Fruit fly (Drosophila melanogaster): ENCODE data around the gene CG46281.

Gene CG46281

dm6 chr3R:13051298-13051723 is 21.2 kb upstream of the CG46281 start, which contains the start of gene CG7966 (continued):
- TF ChIP-seq CG7372 (GFP tag; IDR thresholded peaks at IDR 0.05) (no peak), ash1 (GFP tag; optimal IDR thresholded peaks at IDR 0.05) (no peak), HLHmδ (GFP tag; optimal IDR thresholded peaks at IDR 0.05) (no peak), odd (GFP tag; optimal IDR thresholded peaks at IDR 0.05) (peak; percentile 2), NC2α (GFP tag; optimal IDR thresholded peaks at IDR 0.05) (peak; percentile 10), CG8359 (GFP tag; optimal IDR thresholded peaks at IDR 0.05; ENCODE audit: borderline replicate concordance) (no peak), GATAe (GFP tag; conservative IDR thresholded peaks at IDR 0.05) (peak; percentile 16; the same call in 1 of the 2 replicates), CG11398 (GFP tag; optimal IDR thresholded peaks at IDR 0.05) (no peak), CG9797 (GFP tag; optimal IDR thresholded peaks at IDR 0.05) (no peak), Dek (tag; optimal IDR thresholded peaks at IDR 0.05) (peak; percentile 46), ind (GFP tag; optimal IDR thresholded peaks at IDR 0.05) (no peak), lbe (GFP tag; optimal IDR thresholded peaks at IDR 0.05) (peak; percentile 52), CG9609 (GFP tag; optimal IDR thresholded peaks at IDR 0.05) (no peak), Vsx1 (GFP tag; optimal IDR thresholded peaks at IDR 0.05) (peak; percentile 48), bowl (GFP tag; IDR thresholded peaks at IDR 0.05) (no peak), Side (GFP tag; optimal IDR thresholded peaks at IDR 0.05) (no peak), CG10543 (GFP tag; optimal IDR thresholded peaks at IDR 0.05) (peak; percentile 5), CG17385 (GFP tag; optimal IDR thresholded peaks at IDR 0.05) (peak; percentile 19), Hmr (GFP tag; optimal IDR thresholded peaks at IDR 0.05) (peak; percentile 36), nom (GFP tag; optimal IDR thresholded peaks at IDR 0.05) (peak; percentile 53), pho (GFP tag; optimal IDR thresholded peaks at IDR 0.05) (peak; percentile 15), twi (tag; optimal IDR thresholded peaks at IDR 0.05) (no peak), Hr78 (GFP tag; optimal IDR thresholded peaks at IDR 0.05) (peak in 1 of 2 experiments; percentile 99), CG10431 (GFP tag; optimal IDR thresholded peaks at IDR 0.05) (peak; percentile 10), CG34422 (GFP tag; IDR thresholded peaks at IDR 0.05) (peak; percentile 47; the same call in 1 of the 3 replicates), CG9727 (GFP tag; optimal IDR thresholded peaks at IDR 0.05) (peak; percentile 6), Awh (GFP tag; IDR thresholded peaks at IDR 0.05) (no peak), fd96Cb (tag; optimal IDR thresholded peaks at IDR 0.05) (no peak), Atf6 (GFP tag; IDR thresholded peaks at IDR 0.05) (no peak), tna (GFP tag; IDR thresholded peaks at IDR 0.05; ENCODE audit: partially characterized antibody) (peak; percentile 30; the same call in 1 of the 2 replicates), TFAM (GFP tag; optimal IDR thresholded peaks at IDR 0.05) (no peak), Sry-δ (GFP tag; optimal IDR thresholded peaks at IDR 0.05) (no peak), caup (GFP tag; optimal IDR thresholded peaks at IDR 0.05; ENCODE audit: severe bottlenecking) (peak; percentile 63), cwo (GFP tag; optimal IDR thresholded peaks at IDR 0.05) (peak; percentile 33), CG4730 (GFP tag; IDR thresholded peaks at IDR 0.05) (no peak), CTCF (GFP tag; optimal IDR thresholded peaks at IDR 0.05) (peak; percentile 1), salm (tag; optimal IDR thresholded peaks at IDR 0.05) (peak; percentile 10), seq (GFP tag; IDR thresholded peaks at IDR 0.05) (0 out of 2 replicates have a peak, but pooled peaks have one; percentile 32), gem (tag; optimal IDR thresholded peaks at IDR 0.05) (no peak), ranshi (GFP tag; IDR thresholded peaks at IDR 0.05) (peak; percentile 25; the same call in 1 of the 2 replicates), Jarid2 (GFP tag; optimal IDR thresholded peaks at IDR 0.05) (peak; percentile 83), CG1603 (tag; optimal IDR thresholded peaks at IDR 0.05) (no peak), bbx (GFP tag; IDR thresholded peaks at IDR 0.05; ENCODE audit: partially characterized antibody) (peak; percentile 37; the same call in 1 of the 2 replicates), disco-r (GFP tag; optimal IDR thresholded peaks at IDR 0.05) (no peak), pan (optimal IDR thresholded peaks at IDR 0.05) (no peak), pan (GFP tag; optimal IDR thresholded peaks at IDR 0.05 in 1 of 2, IDR thresholded peaks at IDR 0.05 in 1 of 2) (no peak), CG7987 (GFP tag; optimal IDR thresholded peaks at IDR 0.05) (peak; percentile 52), CG15514 (GFP tag; optimal IDR thresholded peaks at IDR 0.05) (no peak), lab (GFP tag; optimal IDR thresholded peaks at IDR 0.05) (peak; percentile 59), CG31365 (tag; optimal IDR thresholded peaks at IDR 0.05) (peak; percentile 27)

All from whole organism, embryonic.